Fruit fly (Drosophila melanogaster): ENCODE measurements around the gene CG32189.
A peak's percentile ranks its signal among the peaks of the same experiment; 100 is the strongest.

The CG32189 gene

DNA sequence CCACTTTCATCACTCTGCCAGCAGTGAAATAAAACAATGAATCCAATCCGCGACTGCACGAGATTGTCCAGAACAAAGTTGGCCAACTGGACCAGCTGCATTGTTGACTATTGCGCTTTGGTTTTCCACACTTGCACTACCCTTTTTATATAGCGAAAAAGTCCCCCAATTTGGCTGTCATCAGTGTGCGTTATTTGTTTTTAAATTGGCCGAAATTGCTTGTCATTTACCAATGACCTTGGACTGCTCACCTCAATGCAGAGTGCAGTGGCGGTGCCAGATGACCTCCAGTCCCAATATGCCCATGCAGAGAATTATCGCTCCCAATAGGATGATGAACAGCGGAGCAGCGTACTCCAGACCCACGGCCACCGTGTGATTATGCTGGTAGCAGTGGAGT is 17.2 kb downstream of the CG32189 start, which contains the start of gene Ir75a:
Gene Ir75a (minus strand): TSS at position 101 of the 400 bp plus-strand sequence.
- TF ChIP-seq noc (tag; optimal IDR thresholded peaks at IDR 0.05): no peak

DNA sequence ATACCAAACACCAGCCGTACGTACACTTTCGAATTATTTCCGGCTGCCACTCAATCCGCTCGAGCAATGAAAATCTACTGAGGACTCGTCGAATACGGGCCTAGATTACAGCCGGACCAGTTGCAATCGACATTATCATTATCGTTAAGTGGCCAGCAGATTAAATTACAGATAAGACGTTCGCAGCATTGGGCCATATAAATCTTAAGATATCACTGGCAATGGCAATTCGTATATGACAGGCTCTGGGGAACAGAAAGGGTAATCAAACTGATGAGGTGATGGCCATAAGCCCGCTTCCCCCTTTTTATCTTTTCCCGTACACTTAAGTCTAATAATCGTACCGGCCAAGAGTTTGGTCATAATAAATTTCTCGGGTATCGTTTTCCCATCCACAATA is 20.9 kb downstream of the CG32189 start, which contains the start of gene Cln3:
Gene Cln3 (minus strand): TSS at position 84 of the 400 bp plus-strand sequence.
- peak; percentile 80 for TF ChIP-seq noc (tag; optimal IDR thresholded peaks at IDR 0.05)

DNA sequence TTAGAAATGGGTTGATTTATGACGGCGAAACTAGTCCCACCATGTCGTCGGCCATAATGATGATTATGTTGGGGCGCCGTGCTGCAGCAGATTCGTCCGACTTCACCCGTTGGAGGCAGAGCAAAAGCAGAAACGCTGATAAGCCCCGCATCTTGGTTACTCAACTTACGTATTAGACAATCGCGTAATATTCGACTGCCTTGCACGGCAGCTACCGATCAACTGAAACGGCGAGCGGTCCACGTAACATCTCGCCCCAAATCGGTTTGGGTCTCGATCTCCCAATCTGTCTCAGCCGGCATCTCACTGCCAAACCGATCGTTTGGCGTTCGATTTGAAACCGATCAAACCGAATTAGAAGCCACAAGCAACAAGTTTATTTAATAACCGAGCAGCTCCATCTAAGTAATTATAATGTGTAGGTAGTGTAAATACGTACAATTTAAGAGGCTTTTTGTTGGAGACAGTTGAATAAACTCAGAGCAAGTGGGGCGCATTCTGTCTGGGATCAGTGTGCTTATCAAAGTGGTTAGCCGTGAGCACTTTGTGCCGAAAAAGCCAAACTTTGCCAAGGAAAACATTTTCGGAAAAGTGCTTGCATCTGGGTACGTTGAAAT is 26.3 kb downstream of the CG32189 start, which contains the start of gene CG32191:
Gene CG32191 (minus strand): TSS at position 550 of the 617 bp plus-strand sequence.
- no peak for TF ChIP-seq noc (tag; optimal IDR thresholded peaks at IDR 0.05)

DNA sequence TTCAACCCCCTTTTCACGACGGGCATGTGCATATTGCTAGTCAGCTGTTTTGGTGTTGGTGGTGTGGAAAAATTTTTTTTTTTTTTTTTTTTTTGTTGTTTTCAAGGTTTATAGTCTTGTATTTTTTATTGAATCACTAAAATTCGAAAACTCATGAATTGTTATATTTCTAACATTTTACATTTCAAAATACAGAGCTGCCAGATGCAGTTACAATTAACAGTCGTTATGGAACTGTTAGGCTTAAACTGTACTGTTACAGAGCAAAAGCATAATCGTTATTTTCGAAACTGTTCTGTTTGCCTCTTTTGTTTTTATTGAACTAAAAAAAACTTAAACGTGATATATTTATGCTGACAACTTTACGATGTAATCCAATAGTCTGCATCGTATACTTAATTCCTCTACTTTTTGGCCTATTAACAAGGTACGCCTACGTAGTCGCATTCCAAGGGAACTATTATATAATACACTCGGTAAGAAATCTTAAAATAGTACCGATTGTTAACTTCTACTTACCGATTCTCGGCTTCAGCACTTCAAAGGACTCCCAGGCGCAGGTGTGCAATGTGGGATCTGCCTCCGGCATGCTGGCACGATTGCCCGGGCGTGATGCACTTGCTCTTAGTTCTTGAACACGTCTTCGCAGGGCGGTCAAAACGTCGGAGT is 28.5 kb downstream of the CG32189 start, which contains the start of gene CG32187:
Gene CG32187 (minus strand): TSS at position 9 of the 669 bp plus-strand sequence.
- no peak for TF ChIP-seq noc (tag; optimal IDR thresholded peaks at IDR 0.05)

DNA sequence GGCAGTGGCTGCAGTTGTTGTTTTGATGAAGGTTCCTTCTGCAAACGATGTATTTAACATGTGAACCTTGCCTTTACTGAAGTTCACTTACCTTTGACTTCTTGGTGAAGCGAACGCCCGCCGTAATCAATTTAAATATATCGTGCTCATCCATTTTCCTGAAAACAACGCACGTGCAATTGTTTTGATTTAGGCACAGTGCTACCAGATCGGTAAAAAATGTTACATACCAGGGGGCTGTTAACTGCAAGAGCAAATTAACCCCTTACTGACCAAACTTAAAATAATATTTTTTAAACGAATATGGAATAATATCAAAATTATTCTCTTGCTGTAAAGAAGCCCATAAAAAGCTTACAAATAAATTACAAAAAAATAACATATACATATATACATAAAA is 30.5 kb downstream of the CG32189 start, which contains the start of gene ais:
Gene ais (minus strand): TSS at position 205 of the 400 bp plus-strand sequence.
- TF ChIP-seq noc (tag; optimal IDR thresholded peaks at IDR 0.05): no peak

DNA sequence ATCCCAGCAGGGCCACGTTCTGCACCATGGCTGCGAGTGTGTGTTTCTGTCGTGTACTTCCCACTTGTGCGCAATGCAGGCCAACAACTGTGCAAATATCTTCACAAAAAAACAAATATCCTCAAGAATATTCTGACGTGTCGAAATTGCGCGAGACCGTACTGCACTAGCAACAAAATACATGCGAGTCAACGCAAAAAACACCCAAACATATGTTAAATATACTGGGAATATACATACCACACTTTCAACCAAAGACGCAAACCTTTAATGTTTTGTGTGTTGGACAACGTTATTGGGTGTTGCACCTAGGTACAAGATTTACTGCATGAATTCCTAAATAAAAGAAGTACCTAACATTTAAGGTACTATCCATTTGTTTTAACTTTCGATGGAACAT is 32.9 kb downstream of the CG32189 start, which contains the start of gene NUCB1:
Gene NUCB1 (minus strand): TSS at position 173 of the 400 bp plus-strand sequence.
- TF ChIP-seq noc (tag; optimal IDR thresholded peaks at IDR 0.05): no peak

DNA sequence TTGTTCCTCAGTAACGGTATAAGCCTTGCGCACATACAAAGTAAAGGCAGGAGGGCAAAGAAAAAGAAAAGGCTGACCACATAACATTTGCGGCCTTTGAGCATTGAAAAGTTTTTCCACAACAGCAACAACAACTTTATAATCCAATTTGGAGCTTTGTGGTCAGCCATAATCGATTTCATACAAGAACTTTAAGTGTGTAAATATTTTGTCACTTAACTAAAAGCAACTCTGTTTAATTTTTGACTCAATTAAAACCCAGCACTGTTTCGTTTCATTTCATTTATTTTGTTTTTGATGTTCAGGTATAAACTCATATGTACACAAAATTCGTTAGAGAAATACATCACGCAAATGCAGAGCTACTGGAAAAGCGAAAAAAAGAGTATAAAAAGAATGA is 37.5 kb downstream of the CG32189 start, which contains the start of gene CG42816:
Gene CG42816 (minus strand): TSS at position 101 of the 400 bp plus-strand sequence.
- TF ChIP-seq noc (tag; optimal IDR thresholded peaks at IDR 0.05): no peak

DNA sequence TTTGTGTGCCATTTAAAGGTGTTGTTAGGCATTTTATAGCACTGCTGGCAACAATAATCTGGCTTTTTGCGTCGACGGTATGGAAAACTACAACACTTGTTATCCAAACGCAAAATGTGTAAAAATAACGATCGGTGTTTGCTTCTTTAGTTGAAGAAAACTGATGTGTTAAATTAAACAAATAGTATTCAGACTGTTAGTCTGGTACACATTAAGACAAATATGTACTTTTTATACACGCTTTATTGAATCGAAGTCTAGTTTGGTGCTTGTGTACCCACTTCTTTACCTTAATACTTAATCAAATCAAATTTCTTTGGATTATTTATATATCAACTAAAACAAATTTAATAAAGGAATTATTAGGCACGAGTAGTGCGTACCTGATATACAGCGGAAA is 43.5 kb downstream of the CG32189 start:
- TF ChIP-seq noc (tag; optimal IDR thresholded peaks at IDR 0.05): no peak

DNA sequence AAGACGTTTGTCGTGTGGAACGTTAAGA is 43.7 kb downstream of the CG32189 start, which contains the start of gene CG42815:
Gene CG42815 (minus strand): TSS at position 20 of the 28 bp plus-strand sequence.
- no peak for TF ChIP-seq noc (tag; optimal IDR thresholded peaks at IDR 0.05)

DNA sequence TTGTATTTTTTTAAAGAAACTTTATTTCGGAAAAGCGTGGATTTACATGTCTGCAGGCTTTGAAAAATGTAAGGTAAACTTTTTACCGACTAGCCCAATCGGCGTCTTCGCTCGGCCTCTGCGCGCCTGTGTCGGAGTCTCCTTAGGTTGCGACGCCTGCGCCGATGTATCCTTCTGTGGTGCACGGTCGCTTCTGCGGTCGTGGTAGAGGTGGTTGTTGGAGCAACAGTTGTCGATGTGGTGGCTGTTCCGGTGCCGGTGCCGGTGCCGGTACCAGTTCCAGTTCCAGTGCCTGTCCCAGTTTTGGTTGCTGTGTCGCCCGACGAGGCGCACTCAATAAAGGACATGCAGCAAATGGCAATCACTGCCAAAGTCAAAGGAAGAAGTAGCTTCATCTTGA is 43.9 kb downstream of the CG32189 start:
- no peak for TF ChIP-seq noc (tag; optimal IDR thresholded peaks at IDR 0.05)

Measured in whole organism, larva.